Worm (Caenorhabditis elegans) whole organism, young adult: ENCODE data around the gene lst-6.

Experiments used
- B0019.2 ChIP-seq: fragments of 200-800 bp; sonication (Bioruptor generic); conservative IDR thresholded peaks from 2 replicates; pipeline ENCODE4 v1.3.6; 2022; ENCODE audit warnings: missing genetic modification reagents, missing genetic modification characterization, missing compliant biosample characterization
- B0035.1 ChIP-seq: sonication (generic microtip); optimal IDR thresholded peaks from 2 replicates; lab custom pipeline; 2016; ENCODE audit warnings: missing genetic modification characterization, mild to moderate bottlenecking, missing compliant biosample characterization, missing genotype, missing genetic modification reagents
- B0261.1 ChIP-seq: sonication (generic microtip); optimal IDR thresholded peaks from 2 replicates; lab custom pipeline; 2016; ENCODE audit warnings: mild to moderate bottlenecking, missing genetic modification characterization, moderate library complexity, missing compliant biosample characterization
- C06A6.2 ChIP-seq: fragments of 200-800 bp; sonication (Bioruptor generic); conservative IDR thresholded peaks from 2 replicates; pipeline ENCODE4 v1.3.6; 2022; ENCODE audit warnings: missing genetic modification characterization, missing compliant biosample characterization
- D2030.7 ChIP-seq: fragments of 200-800 bp; sonication (Bioruptor generic); IDR thresholded peaks from 2 replicates; pipeline ENCODE4 v1.3.6; 2022; ENCODE audit warnings: missing genetic modification reagents, missing genetic modification characterization, missing compliant biosample characterization
- F10E7.11 ChIP-seq: sonication (generic microtip); optimal IDR thresholded peaks from 2 replicates; lab custom pipeline; 2017; ENCODE audit warnings: mild to moderate bottlenecking, missing genetic modification characterization, moderate library complexity, missing compliant biosample characterization
- F22D6.2 ChIP-seq: sonication (generic microtip); optimal IDR thresholded peaks from 2 replicates; lab custom pipeline; 2016; ENCODE audit warnings: mild to moderate bottlenecking, missing genetic modification characterization, missing compliant biosample characterization
- F52B5.7 ChIP-seq: sonication (generic microtip); optimal IDR thresholded peaks from 2 replicates; lab custom pipeline; 2016; ENCODE audit warnings: mild to moderate bottlenecking, missing genetic modification characterization, missing compliant biosample characterization
- T07F8.4 ChIP-seq: sonication (generic microtip); optimal IDR thresholded peaks from 2 replicates; lab custom pipeline; 2016; ENCODE audit warnings: mild to moderate bottlenecking, missing genetic modification characterization, moderate library complexity, missing compliant biosample characterization
- Y53G8AR.9 ChIP-seq: fragments of 200-800 bp; sonication (Bioruptor generic); conservative IDR thresholded peaks from 2 replicates; pipeline ENCODE4 v1.3.6; 2022; ENCODE audit warnings: missing genetic modification reagents, missing genetic modification characterization, missing compliant biosample characterization
- Y79H2A.3 ChIP-seq: fragments of 200-800 bp; sonication (Bioruptor generic); conservative IDR thresholded peaks from 2 replicates; pipeline ENCODE4 v1.3.6; 2022; ENCODE audit warnings: missing genetic modification reagents, missing genetic modification characterization, missing compliant biosample characterization
- Y95B8A.8 ChIP-seq: fragments of 200-800 bp; sonication (Bioruptor generic); IDR thresholded peaks from 2 replicates; pipeline ENCODE4 v1.3.6; 2022; ENCODE audit warnings: missing genetic modification reagents, missing genetic modification characterization, missing compliant biosample characterization
- attf-3 ChIP-seq: fragments of 200-800 bp; sonication (Bioruptor generic); conservative IDR thresholded peaks from 2 replicates; pipeline ENCODE4 v1.3.6; 2022; ENCODE audit warnings: missing genetic modification reagents, missing genetic modification characterization, missing compliant biosample characterization
- attf-5 ChIP-seq: fragments of 200-800 bp; sonication (Bioruptor generic); optimal IDR thresholded peaks from 2 replicates; lab custom pipeline; 2018; ENCODE audit warnings: mild to moderate bottlenecking, missing genetic modification characterization, missing compliant biosample characterization
- bed-2 ChIP-seq: fragments of 200-800 bp; sonication (Bioruptor generic); IDR thresholded peaks from 2 replicates; pipeline ENCODE4 v1.3.6; 2022; ENCODE audit warnings: missing genetic modification reagents, missing genetic modification characterization, missing compliant biosample characterization
- cebp-2 ChIP-seq: fragments of 200-800 bp; sonication (Bioruptor generic); IDR thresholded peaks from 2 replicates; pipeline ENCODE4 v1.3.6; 2022; ENCODE audit warnings: missing genetic modification characterization, missing compliant biosample characterization
- ceh-27 ChIP-seq: fragments of 200-800 bp; sonication (Bioruptor generic); optimal IDR thresholded peaks from 2 replicates; lab custom pipeline; 2018; ENCODE audit warnings: mild to moderate bottlenecking, missing genetic modification characterization, moderate library complexity, missing compliant biosample characterization
- ceh-40 ChIP-seq: fragments of 200-800 bp; sonication (Bioruptor generic); IDR thresholded peaks from 2 replicates; pipeline ENCODE4 v1.3.6; 2022; ENCODE audit warnings: missing genetic modification characterization, missing compliant biosample characterization
- ceh-58 ChIP-seq: fragments of 200-800 bp; sonication (Bioruptor generic); IDR thresholded peaks from 2 replicates; pipeline ENCODE4 v1.3.6; 2022; ENCODE audit warnings: missing genetic modification characterization, missing compliant biosample characterization
- ceh-91 ChIP-seq: fragments of 200-800 bp; sonication (Bioruptor generic); IDR thresholded peaks from 2 replicates; pipeline ENCODE4 v1.3.6; 2022; ENCODE audit warnings: missing genetic modification reagents, missing genetic modification characterization, missing compliant biosample characterization
- chd-7 ChIP-seq: sonication (generic microtip); optimal IDR thresholded peaks from 2 replicates; lab custom pipeline; 2016; ENCODE audit warnings: mild to moderate bottlenecking, missing genetic modification characterization, moderate library complexity, missing compliant biosample characterization
- dpff-1 ChIP-seq: sonication (generic microtip); optimal IDR thresholded peaks from 2 replicates; lab custom pipeline; 2017; ENCODE audit warnings: mild to moderate bottlenecking, missing genetic modification characterization, missing compliant biosample characterization
- ets-4 ChIP-seq: fragments of 200-800 bp; sonication (Bioruptor generic); optimal IDR thresholded peaks from 2 replicates; lab custom pipeline; 2018; ENCODE audit warnings: mild to moderate bottlenecking, missing genetic modification characterization, missing compliant biosample characterization
- gei-17 ChIP-seq: fragments of 200-800 bp; sonication (Bioruptor generic); optimal IDR thresholded peaks from 2 replicates; lab custom pipeline; 2018; ENCODE audit warnings: mild to moderate bottlenecking, missing genetic modification characterization, missing compliant biosample characterization
- hmg-1.2 ChIP-seq: fragments of 200-800 bp; sonication (Bioruptor generic); IDR thresholded peaks from 2 replicates; pipeline ENCODE4 v1.3.6; 2022; ENCODE audit warnings: missing genetic modification reagents, missing genetic modification characterization, missing compliant biosample characterization
- hrde-1 ChIP-seq: sonication (generic microtip); optimal IDR thresholded peaks from 2 replicates; lab custom pipeline; 2016; ENCODE audit warnings: missing genetic modification characterization, mild to moderate bottlenecking, missing compliant biosample characterization, moderate library complexity, missing genotype, missing genetic modification reagents, borderline replicate concordance
- hsf-1 ChIP-seq: fragments of 200-800 bp; sonication (Bioruptor generic); IDR thresholded peaks from 2 replicates; pipeline ENCODE4 v1.3.6; 2022; ENCODE audit warnings: missing genetic modification reagents, missing genetic modification characterization, missing compliant biosample characterization
- lag-1 ChIP-seq: fragments of 200-800 bp; sonication (Bioruptor generic); IDR thresholded peaks from 2 replicates; pipeline ENCODE4 v1.3.6; 2022; ENCODE audit warnings: missing genetic modification reagents, missing genetic modification characterization, missing compliant biosample characterization
- let-607 ChIP-seq, 2 experiments: fragments of 200-800 bp in 1 of 2; sonication (Bioruptor generic) in 1 of 2; sonication (generic microtip) in 1 of 2; optimal IDR thresholded peaks; 2 replicates each; lab custom pipeline; 2016 to 2018; ENCODE audit warnings: mild to moderate bottlenecking in 2 of 2, missing compliant biosample characterization in 2 of 2, missing genetic modification characterization in 2 of 2, moderate library complexity in 2 of 2, missing genotype in 1 of 2
- lin-35 ChIP-seq, 3 experiments: fragments of 150-350 bp in 2 of 3; sonication (generic microtip) in 1 of 3; optimal IDR thresholded peaks; 2 replicates each; lab custom pipeline; 2014 to 2018; ENCODE audit warnings: missing biosample characterization in 3 of 3, missing genetic modification characterization in 3 of 3, missing genetic modification reagents in 3 of 3
- lin-54 ChIP-seq: fragments of 200-800 bp; sonication (Bioruptor generic); optimal IDR thresholded peaks from 2 replicates; lab custom pipeline; 2018; ENCODE audit warnings: mild to moderate bottlenecking, missing genetic modification characterization, missing compliant biosample characterization
- lsl-1 ChIP-seq: fragments of 200-800 bp; sonication (Bioruptor generic); optimal IDR thresholded peaks from 2 replicates; lab custom pipeline; 2018; ENCODE audit warnings: mild to moderate bottlenecking, missing genetic modification characterization, moderate library complexity, missing compliant biosample characterization
- madf-8 ChIP-seq: fragments of 200-800 bp; sonication (Bioruptor generic); conservative IDR thresholded peaks from 2 replicates; pipeline ENCODE4 v1.3.6; 2022; ENCODE audit warnings: missing genetic modification reagents, missing genetic modification characterization, missing compliant biosample characterization
- mcd-1 ChIP-seq: fragments of 200-800 bp; sonication (Bioruptor generic); IDR thresholded peaks from 2 replicates; pipeline ENCODE4 v1.3.6; 2022; ENCODE audit warnings: missing genetic modification reagents, missing genetic modification characterization, missing compliant biosample characterization
- nhr-80 ChIP-seq: sonication (generic microtip); optimal IDR thresholded peaks from 2 replicates; lab custom pipeline; 2016; ENCODE audit warnings: missing genetic modification characterization, missing compliant biosample characterization
- pha-4 ChIP-seq: fragments of 150-350 bp; sonication (generic microtip); optimal IDR thresholded peaks from 2 replicates; lab custom pipeline; 2014; ENCODE audit warnings: missing biosample characterization, missing genetic modification reagents, missing genetic modification characterization
- repo-1 ChIP-seq: sonication (generic microtip); optimal IDR thresholded peaks from 2 replicates; lab custom pipeline; 2017; ENCODE audit warnings: mild to moderate bottlenecking, missing genetic modification characterization, missing compliant biosample characterization
- rpc-1 ChIP-seq, 2 experiments: fragments of 150-350 bp in 1 of 2; sonication (generic microtip) in 1 of 2; optimal IDR thresholded peaks; 2 replicates each; lab custom pipeline; 2014 to 2018; ENCODE audit warnings: missing biosample characterization in 1 of 2, missing genetic modification characterization in 1 of 2, missing genetic modification reagents in 1 of 2, missing genotype in 1 of 2
- sea-2 ChIP-seq: fragments of 200-800 bp; sonication (Bioruptor generic); IDR thresholded peaks from 2 replicates; pipeline ENCODE4 v1.3.6; 2022; ENCODE audit warnings: missing genetic modification characterization, missing compliant biosample characterization
- tbp1 ChIP-seq: fragments of 200-800 bp; sonication (Bioruptor generic); optimal IDR thresholded peaks from 2 replicates; lab custom pipeline; 2018; ENCODE audit warnings: mild to moderate bottlenecking, missing genetic modification characterization, missing compliant biosample characterization
- unc-130 ChIP-seq: sonication (generic microtip); optimal IDR thresholded peaks from 2 replicates; lab custom pipeline; 2016; ENCODE audit warnings: missing genetic modification reagents, missing genetic modification characterization, missing compliant biosample characterization
- unc-62 ChIP-seq: fragments of 150-350 bp; optimal IDR thresholded peaks from 2 replicates; lab custom pipeline; 2014; ENCODE audit warnings: missing biosample characterization, missing genetic modification reagents, missing genetic modification characterization
- xnd-1 ChIP-seq: sonication (generic microtip); optimal IDR thresholded peaks from 2 replicates; lab custom pipeline; 2016; ENCODE audit warnings: missing genotype, missing genetic modification reagents, missing genetic modification characterization, missing compliant biosample characterization
- ztf-22 ChIP-seq: fragments of 200-800 bp; sonication (Bioruptor generic); optimal IDR thresholded peaks from 2 replicates; lab custom pipeline; 2018; ENCODE audit warnings: mild to moderate bottlenecking, missing genetic modification characterization, moderate library complexity, missing compliant biosample characterization
- ztf-26 ChIP-seq: sonication (generic microtip); optimal IDR thresholded peaks from 2 replicates; lab custom pipeline; 2017; ENCODE audit warnings: missing genetic modification characterization, missing compliant biosample characterization

Gene lst-6

DNA sequence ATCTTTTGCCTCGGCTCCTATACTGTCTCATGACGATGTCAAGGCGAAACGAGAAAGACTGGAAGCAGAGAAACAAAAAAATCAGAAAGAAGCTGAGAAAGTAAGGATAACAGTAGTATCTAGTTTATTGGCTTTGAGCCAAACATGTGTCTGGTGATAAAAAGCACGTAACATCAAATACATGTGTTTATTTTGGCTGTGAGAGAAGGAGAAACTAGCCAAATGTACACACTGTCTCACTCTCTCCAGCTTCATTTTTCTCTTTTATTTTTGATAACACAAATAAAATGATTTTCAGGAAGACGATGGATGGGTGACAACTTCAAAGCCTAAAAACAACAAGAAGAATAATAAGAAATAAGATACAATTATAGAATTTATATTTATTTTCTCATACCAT lies 7.2 kb upstream of the lst-6 start:
- TF ChIP-seq attf-3 (GFP tag; lab: Robert Waterston, UW) (no peak), unc-130 (GFP tag; lab: Kevin White, UChicago) (no peak)

DNA sequence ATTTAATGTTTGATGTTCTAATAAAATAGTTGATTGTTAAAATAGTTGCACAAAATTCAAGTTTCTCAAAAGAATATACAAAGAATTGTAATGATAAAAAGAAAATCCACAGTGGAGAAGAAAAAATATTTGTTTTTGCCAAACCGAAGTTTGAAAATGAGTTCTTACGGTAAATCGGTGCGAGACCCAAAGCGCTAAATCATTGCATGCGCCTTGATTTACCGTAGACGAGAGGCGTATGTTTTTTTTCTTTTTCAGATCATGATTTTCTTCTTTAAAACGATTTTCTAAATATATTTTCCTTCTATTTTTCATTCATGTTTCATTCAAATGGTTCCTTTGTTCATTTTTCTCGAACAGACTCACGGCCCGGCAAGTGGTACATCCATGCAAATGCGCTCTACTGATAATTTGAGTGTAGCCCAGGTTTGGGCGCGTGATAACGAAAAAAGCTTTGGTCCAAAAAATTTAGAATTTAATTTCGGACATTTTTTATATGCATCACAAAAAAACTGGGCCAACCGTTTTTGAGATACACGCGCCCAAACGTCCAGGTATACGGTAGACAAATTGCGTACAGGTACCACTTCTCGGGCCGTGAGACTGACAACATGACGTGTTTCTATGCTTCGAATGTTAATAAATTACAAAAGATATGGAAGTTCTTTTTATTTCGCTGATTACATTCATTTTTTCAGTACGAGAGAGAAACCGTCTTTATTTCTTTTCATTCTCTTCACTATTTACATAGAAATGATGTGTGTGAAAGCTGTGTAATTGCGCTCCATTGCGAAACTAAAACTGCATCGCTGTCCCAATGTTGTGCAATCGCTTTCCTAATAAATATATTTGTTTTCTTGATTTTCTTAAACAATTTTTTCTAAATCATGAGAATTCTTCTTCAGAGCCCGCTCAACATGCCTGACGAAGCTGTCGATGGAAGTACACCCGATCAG lies 2.9 kb upstream of the lst-6 start, which contains the start of gene znf-598:
Gene znf-598, plus strand, starts transcription at position 906 of the 956 bp plus-strand sequence.
- peak; percentile 70 for TF ChIP-seq attf-5
- no peak for TF ChIP-seq F22D6.2
- no peak for TF ChIP-seq pha-4 (tag; lab: Kevin White, UChicago)
- no peak for TF ChIP-seq F10E7.11 (tag; lab: Kevin White, UChicago)
- no peak for TF ChIP-seq hrde-1 (tag; lab: Kevin White, UChicago)
- no peak for TF ChIP-seq Y53G8AR.9
- peak; percentile 66 to 73 for TF ChIP-seq let-607 (tag; optimal IDR thresholded peaks at IDR 0.05; lab: Kevin White, UChicago)
- no peak for TF ChIP-seq ceh-27 (GFP tag; lab: Kevin White, UChicago)
- no peak for TF ChIP-seq ets-4 (GFP tag; lab: Kevin White, UChicago)
- TF ChIP-seq repo-1: no peak
- TF ChIP-seq sea-2 (GFP tag; lab: Robert Waterston, UW): no peak
- no peak for TF ChIP-seq gei-17 (GFP tag; lab: Kevin White, UChicago)
- TF ChIP-seq dpff-1 (tag; lab: Kevin White, UChicago): no peak
- TF ChIP-seq cebp-2 (GFP tag; lab: Robert Waterston, UW): no peak
- TF ChIP-seq T07F8.4 (tag; lab: Kevin White, UChicago): no peak
- peak; percentile 35 for TF ChIP-seq hmg-1.2
- no peak for TF ChIP-seq hsf-1 (GFP tag; lab: Robert Waterston, UW)
- TF ChIP-seq rpc-1 (optimal IDR thresholded peaks at IDR 0.05; lab: Kevin White, UChicago): no peak
- TF ChIP-seq rpc-1 (tag; optimal IDR thresholded peaks at IDR 0.05; lab: Kevin White, UChicago): no peak
- no peak for TF ChIP-seq B0261.1 (tag; lab: Kevin White, UChicago)
- no peak for TF ChIP-seq F52B5.7
- TF ChIP-seq B0035.1 (tag; lab: Kevin White, UChicago): no peak
- no peak for TF ChIP-seq ceh-91
- TF ChIP-seq ztf-22 (GFP tag; lab: Kevin White, UChicago): no peak
- no peak for TF ChIP-seq ztf-26 (tag; lab: Kevin White, UChicago)
- TF ChIP-seq lsl-1 (GFP tag; lab: Kevin White, UChicago): peak; percentile 85
- no peak for TF ChIP-seq unc-62 (GFP tag; lab: Kevin White, UChicago)
- TF ChIP-seq Y79H2A.3 (GFP tag; lab: Robert Waterston, UW): no peak
- no peak for TF ChIP-seq chd-7 (tag; lab: Kevin White, UChicago)
- no peak for TF ChIP-seq tbp1
- TF ChIP-seq B0019.2 (GFP tag; lab: Robert Waterston, UW): no peak
- peak; percentile 86 for TF ChIP-seq mcd-1 (GFP tag; lab: Robert Waterston, UW)
- no peak for TF ChIP-seq C06A6.2
- TF ChIP-seq Y95B8A.8: no peak
- peak; percentile 34; the same call in 1 of the 2 replicates for TF ChIP-seq D2030.7 (GFP tag; lab: Robert Waterston, UW)
- peak; percentile 77 for TF ChIP-seq xnd-1 (tag; lab: Kevin White, UChicago)
- no peak for TF ChIP-seq lin-54 (GFP tag; lab: Kevin White, UChicago)
- TF ChIP-seq lin-35 (GFP tag; optimal IDR thresholded peaks at IDR 0.05; lab: Kevin White, UChicago): no peak
- TF ChIP-seq madf-8: peak; percentile 51; the same call in 1 of the 2 replicates
- no peak for TF ChIP-seq ceh-40 (GFP tag; lab: Robert Waterston, UW)
- peak; percentile 84 for TF ChIP-seq nhr-80
- TF ChIP-seq ceh-58: no peak
- no peak for TF ChIP-seq bed-2 (GFP tag; lab: Robert Waterston, UW)
- no peak for TF ChIP-seq lag-1
